Fruit fly (Drosophila melanogaster) whole organism, embryonic: Measurements from ENCODE around the gene CG13114.

Experiments
- Atf-2 ChIP-seq: fragments of 200-800 bp; sonication (Bioruptor generic); optimal IDR thresholded peaks from 2 replicates; lab custom pipeline; 2016; ENCODE audit warnings: missing biosample characterization, missing genetic modification characterization
- CG10543 ChIP-seq: fragments of 200-800 bp; sonication (Bioruptor generic); optimal IDR thresholded peaks from 3 replicates; lab custom pipeline; 2017; ENCODE audit warnings: missing biosample characterization, mild to moderate bottlenecking, missing genetic modification characterization, moderate library complexity
- CG10654 ChIP-seq: fragments of 200-800 bp; sonication (Bioruptor generic); optimal IDR thresholded peaks from 2 replicates; lab custom pipeline; 2016; ENCODE audit warnings: missing biosample characterization, missing genetic modification characterization
- CG13123 ChIP-seq: fragments of 200-800 bp; sonication (Bioruptor generic); optimal IDR thresholded peaks from 2 replicates; lab custom pipeline; 2016; ENCODE audit warnings: missing biosample characterization, missing genetic modification characterization
- CG14860 ChIP-seq: fragments of 200-800 bp; sonication (Bioruptor generic); IDR thresholded peaks from 3 replicates; pipeline ENCODE4 v1.3.6; 2022; ENCODE audit warnings: missing biosample characterization, missing genetic modification characterization; ENCODE audit not compliant: partially characterized antibody
- CG17361 ChIP-seq: fragments of 200-800 bp; sonication (Bioruptor generic); IDR thresholded peaks from 3 replicates; pipeline ENCODE4 v1.3.6; 2022; ENCODE audit warnings: missing biosample characterization, missing genetic modification characterization
- CG18011 ChIP-seq: fragments of 200-800 bp; sonication (Bioruptor generic); optimal IDR thresholded peaks from 2 replicates; lab custom pipeline; 2017; ENCODE audit warnings: missing biosample characterization, missing genetic modification characterization, mild to moderate bottlenecking, moderate library complexity, missing genotype
- CG2116 ChIP-seq: fragments of 200-800 bp; sonication (Bioruptor generic); optimal IDR thresholded peaks from 3 replicates; lab custom pipeline; 2018; ENCODE audit warnings: missing biosample characterization, mild to moderate bottlenecking, missing genetic modification characterization
- CG31441 ChIP-seq: fragments of 200-800 bp; sonication (Bioruptor generic); IDR thresholded peaks from 2 replicates; pipeline ENCODE4 v1.3.6; 2022; ENCODE audit warnings: missing biosample characterization, missing genetic modification characterization
- CG42726 ChIP-seq: fragments of 200-800 bp; sonication (Bioruptor generic); IDR thresholded peaks from 2 replicates; pipeline ENCODE4 v1.3.6; 2022; ENCODE audit warnings: missing biosample characterization, missing genetic modification characterization; ENCODE audit not compliant: partially characterized antibody
- CG4404 ChIP-seq: fragments of 200-800 bp; sonication (Bioruptor generic); IDR thresholded peaks from 2 replicates; pipeline ENCODE4 v1.3.6; 2022; ENCODE audit warnings: missing biosample characterization, missing genetic modification characterization
- CG8281 ChIP-seq: fragments of 200-800 bp; sonication (Bioruptor generic); optimal IDR thresholded peaks from 2 replicates; lab custom pipeline; 2018; ENCODE audit warnings: missing biosample characterization, mild to moderate bottlenecking, missing genetic modification characterization, moderate library complexity
- CG8765 ChIP-seq: fragments of 200-800 bp; sonication (Bioruptor generic); IDR thresholded peaks from 2 replicates; pipeline ENCODE4 v1.3.6; 2022; ENCODE audit warnings: missing biosample characterization, missing genetic modification characterization
- CG8944 ChIP-seq: fragments of 200-800 bp; sonication (Bioruptor generic); optimal IDR thresholded peaks from 3 replicates; lab custom pipeline; 2016; ENCODE audit warnings: missing biosample characterization, missing genetic modification characterization
- CG9609 ChIP-seq: fragments of 200-800 bp; sonication (Bioruptor generic); optimal IDR thresholded peaks from 3 replicates; lab custom pipeline; 2016; ENCODE audit warnings: missing biosample characterization, missing genetic modification characterization
- Deaf1 ChIP-seq: fragments of 200-800 bp; optimal IDR thresholded peaks from 3 replicates; lab custom pipeline; 2019; ENCODE audit warnings: missing biosample characterization, mild to moderate bottlenecking, missing genetic modification characterization, moderate library complexity
- Dek ChIP-seq: fragments of 200-800 bp; sonication (Bioruptor generic); optimal IDR thresholded peaks from 3 replicates; lab custom pipeline; 2019; ENCODE audit warnings: missing biosample characterization, mild to moderate bottlenecking, missing genetic modification characterization, moderate library complexity
- ERR ChIP-seq: fragments of 200-800 bp; sonication (Bioruptor generic); optimal IDR thresholded peaks from 2 replicates; lab custom pipeline; 2016; ENCODE audit warnings: missing biosample characterization, missing genetic modification characterization
- Ets65A ChIP-seq: fragments of 200-800 bp; sonication (Bioruptor generic); peaks from one replicate; lab custom pipeline; 2016; ENCODE audit warnings: missing biosample characterization, missing genetic modification characterization
- H2.0 ChIP-seq: fragments of 200-800 bp; sonication (Bioruptor generic); IDR thresholded peaks from 2 replicates; pipeline ENCODE4 v1.3.6; 2022; ENCODE audit warnings: missing biosample characterization, missing genetic modification characterization
- Hand ChIP-seq: fragments of 200-800 bp; sonication (Bioruptor generic); optimal IDR thresholded peaks from 2 replicates; lab custom pipeline; 2017; ENCODE audit warnings: mild to moderate bottlenecking, missing biosample characterization, missing genetic modification reagents, missing genetic modification characterization
- Hey ChIP-seq: fragments of 200-800 bp; sonication (Bioruptor generic); optimal IDR thresholded peaks from 3 replicates; lab custom pipeline; 2018; ENCODE audit warnings: missing biosample characterization, mild to moderate bottlenecking, missing genetic modification characterization
- NK7.1 ChIP-seq: fragments of 200-800 bp; sonication (Bioruptor generic); optimal IDR thresholded peaks from 3 replicates; lab custom pipeline; 2016; ENCODE audit warnings: missing biosample characterization, missing genetic modification characterization
- Nf-YB ChIP-seq: fragments of 200-800 bp; sonication (Bioruptor generic); optimal IDR thresholded peaks from 3 replicates; lab custom pipeline; 2019; ENCODE audit warnings: missing biosample characterization, mild to moderate bottlenecking, missing genetic modification characterization, moderate library complexity
- Six4 ChIP-seq: fragments of 200-800 bp; sonication (Bioruptor generic); optimal IDR thresholded peaks from 2 replicates; lab custom pipeline; 2016; ENCODE audit warnings: missing biosample characterization, missing genetic modification characterization
- Spps ChIP-seq: fragments of 200-800 bp; sonication (Bioruptor generic); optimal IDR thresholded peaks from 2 replicates; lab custom pipeline; 2018; ENCODE audit warnings: missing biosample characterization, mild to moderate bottlenecking, missing genetic modification characterization
- Sry-δ ChIP-seq: fragments of 200-800 bp; sonication (Bioruptor generic); optimal IDR thresholded peaks from 2 replicates; lab custom pipeline; 2016; ENCODE audit warnings: missing biosample characterization, missing genetic modification characterization
- Usf ChIP-seq: fragments of 200-800 bp; sonication (Bioruptor generic); optimal IDR thresholded peaks from 2 replicates; lab custom pipeline; 2017; ENCODE audit warnings: missing genotype, missing biosample characterization, missing genetic modification characterization
- Xbp1 ChIP-seq: fragments of 200-800 bp; sonication (Bioruptor generic); optimal IDR thresholded peaks from 3 replicates; lab custom pipeline; 2016; ENCODE audit warnings: missing biosample characterization, mild to moderate bottlenecking, missing genetic modification characterization
- abd-A ChIP-seq: fragments of 200-800 bp; sonication (Bioruptor generic); optimal IDR thresholded peaks from 3 replicates; lab custom pipeline; 2019; ENCODE audit warnings: missing biosample characterization, mild to moderate bottlenecking, missing genetic modification characterization, moderate library complexity
- ac ChIP-seq: fragments of 200-800 bp; sonication (Bioruptor generic); optimal IDR thresholded peaks from 3 replicates; lab custom pipeline; 2017; ENCODE audit warnings: missing biosample characterization, mild to moderate bottlenecking, missing genetic modification characterization
- ap ChIP-seq: fragments of 200-800 bp; sonication (Bioruptor generic); IDR thresholded peaks from 2 replicates; pipeline ENCODE4 v1.3.6; 2022; ENCODE audit warnings: missing biosample characterization, missing genetic modification characterization
- cato ChIP-seq: fragments of 200-800 bp; sonication (Bioruptor generic); optimal IDR thresholded peaks from 2 replicates; lab custom pipeline; 2016; ENCODE audit warnings: missing biosample characterization, missing genetic modification characterization, borderline replicate concordance
- dan ChIP-seq: fragments of 200-800 bp; sonication (Bioruptor generic); IDR thresholded peaks from 2 replicates; pipeline ENCODE4 v1.3.6; 2022; ENCODE audit warnings: missing biosample characterization, missing genetic modification characterization
- danr ChIP-seq: fragments of 200-800 bp; sonication (Bioruptor generic); IDR thresholded peaks from 2 replicates; pipeline ENCODE4 v1.3.6; 2022; ENCODE audit warnings: missing biosample characterization, missing genetic modification characterization
- dati ChIP-seq: fragments of 200-800 bp; sonication (Bioruptor generic); IDR thresholded peaks from 2 replicates; pipeline ENCODE4 v1.3.6; 2022; ENCODE audit warnings: missing biosample characterization, missing genetic modification characterization
- gfzf ChIP-seq: fragments of 200-800 bp; sonication (Bioruptor generic); optimal IDR thresholded peaks from 2 replicates; lab custom pipeline; 2016; ENCODE audit warnings: missing biosample characterization, mild to moderate bottlenecking, missing genetic modification characterization, moderate library complexity
- gsb-n ChIP-seq: fragments of 200-800 bp; sonication (Bioruptor generic); optimal IDR thresholded peaks from 3 replicates; lab custom pipeline; 2018; ENCODE audit warnings: missing biosample characterization, mild to moderate bottlenecking, missing genetic modification characterization
- ham ChIP-seq: fragments of 200-800 bp; sonication (Bioruptor generic); IDR thresholded peaks from 2 replicates; pipeline ENCODE4 v1.3.6; 2022; ENCODE audit warnings: missing biosample characterization, missing genetic modification characterization
- hb ChIP-seq: fragments of 200-800 bp; sonication (Bioruptor generic); IDR thresholded peaks from 3 replicates; pipeline ENCODE4 v1.3.6; 2022; ENCODE audit warnings: missing biosample characterization, missing genetic modification characterization; ENCODE audit not compliant: partially characterized antibody
- insv ChIP-seq, 2 experiments: fragments of 200-800 bp; sonication (Bioruptor generic); optimal IDR thresholded peaks; 3 replicates each; lab custom pipeline; 2016 to 2018; ENCODE audit warnings: missing biosample characterization in 2 of 2, missing genetic modification characterization in 2 of 2
- jumu ChIP-seq: fragments of 200-800 bp; sonication (Bioruptor generic); optimal IDR thresholded peaks from 3 replicates; lab custom pipeline; 2016; ENCODE audit warnings: missing biosample characterization, missing genetic modification characterization
- knrl ChIP-seq: fragments of 200-800 bp; sonication (Bioruptor generic); IDR thresholded peaks from 3 replicates; pipeline ENCODE4 v1.3.6; 2022; ENCODE audit warnings: missing biosample characterization, missing genetic modification characterization; ENCODE audit not compliant: partially characterized antibody
- lab ChIP-seq: fragments of 200-800 bp; sonication (Bioruptor generic); optimal IDR thresholded peaks from 3 replicates; lab custom pipeline; 2017; ENCODE audit warnings: missing biosample characterization, missing genetic modification characterization, mild to moderate bottlenecking, moderate library complexity, missing genetic modification reagents
- nerfin-1 ChIP-seq: fragments of 200-800 bp; sonication (Bioruptor generic); optimal IDR thresholded peaks from 3 replicates; lab custom pipeline; 2019; ENCODE audit warnings: missing biosample characterization, mild to moderate bottlenecking, missing genetic modification characterization, moderate library complexity
- pb ChIP-seq: fragments of 200-800 bp; sonication (Bioruptor generic); optimal IDR thresholded peaks from 3 replicates; lab custom pipeline; 2016; ENCODE audit warnings: missing biosample characterization, missing genetic modification characterization
- sens-2 ChIP-seq: fragments of 200-800 bp; sonication (Bioruptor generic); IDR thresholded peaks from 2 replicates; pipeline ENCODE4 v1.3.6; 2022; ENCODE audit warnings: missing biosample characterization, missing genetic modification characterization
- sna ChIP-seq: fragments of 200-800 bp; sonication (Bioruptor generic); IDR thresholded peaks from 2 replicates; pipeline ENCODE4 v1.3.6; 2022; ENCODE audit warnings: missing biosample characterization, missing genetic modification characterization; ENCODE audit not compliant: partially characterized antibody
- ssp ChIP-seq: fragments of 200-800 bp; sonication (Bioruptor generic); IDR thresholded peaks from 2 replicates; pipeline ENCODE4 v1.3.6; 2022; ENCODE audit warnings: missing biosample characterization, missing genetic modification characterization
- tup ChIP-seq: fragments of 200-800 bp; sonication (Bioruptor generic); optimal IDR thresholded peaks from 2 replicates; lab custom pipeline; 2016; ENCODE audit warnings: missing biosample characterization, mild to moderate bottlenecking, missing genetic modification characterization, moderate library complexity

The CG13114 gene

DNA sequence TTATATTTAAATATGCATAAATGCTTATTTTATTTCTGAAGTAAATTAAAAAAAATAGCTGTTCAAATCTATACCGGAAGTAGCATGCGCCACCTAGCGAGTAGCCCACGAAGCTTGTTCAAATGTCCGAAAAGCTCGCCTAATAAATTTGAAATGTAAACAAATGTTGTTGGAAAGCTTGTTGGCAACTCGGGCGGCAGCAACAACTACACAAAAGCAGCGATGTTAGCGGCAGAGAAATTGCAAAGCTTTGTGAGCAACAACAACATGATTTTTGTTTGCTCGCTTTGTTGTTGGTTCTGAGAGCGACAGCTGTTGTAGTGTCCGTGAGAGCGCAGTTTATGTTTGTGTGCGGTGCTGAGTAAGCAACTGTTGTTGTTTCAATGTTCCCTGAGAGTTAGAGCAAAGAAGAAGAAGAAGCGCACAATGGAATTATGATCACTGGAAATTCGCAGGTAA is 21.8 kb downstream of the CG13114 start (continued):
- TF ChIP-seq Deaf1 (tag; lab: Kevin White, UChicago): peak; percentile 63
- no peak for TF ChIP-seq CG42726 (GFP tag; lab: Robert Waterston, UW)
- TF ChIP-seq ERR (GFP tag; lab: Kevin White, UChicago): peak; percentile 80
- peak; percentile 75; the same call in 1 of the 2 replicates for TF ChIP-seq danr (GFP tag; lab: Robert Waterston, UW)
- no peak for TF ChIP-seq knrl (GFP tag; lab: Robert Waterston, UW)
- no peak; the same call in 1 of the 2 replicates for TF ChIP-seq CG8765 (GFP tag; lab: Robert Waterston, UW)
- peak; percentile 75 for TF ChIP-seq ssp (GFP tag; lab: Robert Waterston, UW)
- peak; percentile 94 for TF ChIP-seq CG13123 (GFP tag; lab: Kevin White, UChicago)
- TF ChIP-seq sens-2 (GFP tag; lab: Robert Waterston, UW): peak; percentile 98
- TF ChIP-seq CG4404 (GFP tag; lab: Robert Waterston, UW): no peak
- TF ChIP-seq jumu (GFP tag; lab: Kevin White, UChicago): peak; percentile 64
- TF ChIP-seq Xbp1: peak; percentile 96
- no peak for TF ChIP-seq CG14860 (GFP tag; lab: Robert Waterston, UW)
- TF ChIP-seq CG8944: peak; percentile 64
- peak; percentile 91 for TF ChIP-seq CG8281
- peak; percentile 86 for TF ChIP-seq cato (GFP tag; lab: Kevin White, UChicago)
- TF ChIP-seq pb (GFP tag; lab: Kevin White, UChicago): peak; percentile 96
- peak; percentile 93 for TF ChIP-seq H2.0 (GFP tag; lab: Robert Waterston, UW)
- TF ChIP-seq dati (GFP tag; lab: Robert Waterston, UW): peak; percentile 91
- no peak; the same call in 1 of the 2 replicates for TF ChIP-seq sna
- no peak for TF ChIP-seq hb
- TF ChIP-seq gsb-n (tag; lab: Kevin White, UChicago): peak; percentile 97
- peak; percentile 82 for TF ChIP-seq Atf-2
- TF ChIP-seq ham (GFP tag; lab: Robert Waterston, UW): peak; percentile 89; the same call in 1 of the 2 replicates
- TF ChIP-seq ap (GFP tag; lab: Robert Waterston, UW): peak; percentile 94
- TF ChIP-seq Hand (GFP tag; lab: Kevin White, UChicago): peak; percentile 98
- TF ChIP-seq Nf-YB (GFP tag; lab: Kevin White, UChicago): peak; percentile 87
- TF ChIP-seq Sry-δ (GFP tag; lab: Kevin White, UChicago): peak; percentile 62
- peak; percentile 94 for TF ChIP-seq CG2116
- no peak for TF ChIP-seq dan (GFP tag; lab: Robert Waterston, UW)
- peak; percentile 97 for TF ChIP-seq Dek (tag; lab: Kevin White, UChicago)
- peak; percentile 99 for TF ChIP-seq CG10543
- peak; percentile 99 for TF ChIP-seq Ets65A (GFP tag; lab: Kevin White, UChicago)
- peak; percentile 0 for TF ChIP-seq gfzf (GFP tag; lab: Kevin White, UChicago)
- peak; percentile 61 for TF ChIP-seq Usf (GFP tag; lab: Kevin White, UChicago)
- TF ChIP-seq Hey: peak; percentile 97
- TF ChIP-seq CG31441 (GFP tag; lab: Robert Waterston, UW): peak; percentile 96
- peak; percentile 96 for TF ChIP-seq CG10654 (GFP tag; lab: Kevin White, UChicago)
- peak; percentile 93 for TF ChIP-seq CG17361 (GFP tag; lab: Robert Waterston, UW)
- peak; percentile 92 for TF ChIP-seq CG18011 (GFP tag; lab: Kevin White, UChicago)
- peak; percentile 100 for TF ChIP-seq lab (GFP tag; lab: Kevin White, UChicago)
- peak; percentile 95 for TF ChIP-seq Six4 (GFP tag; lab: Kevin White, UChicago)
- peak; percentile 95 for TF ChIP-seq nerfin-1 (tag; lab: Kevin White, UChicago)
- peak; percentile 7 to 87 for TF ChIP-seq insv (GFP tag; optimal IDR thresholded peaks at IDR 0.05; lab: Kevin White, UChicago)
- TF ChIP-seq CG9609 (GFP tag; lab: Kevin White, UChicago): peak; percentile 88
- peak; percentile 94 for TF ChIP-seq tup (GFP tag; lab: Kevin White, UChicago)
- TF ChIP-seq Spps (tag; lab: Kevin White, UChicago): peak; percentile 91
- TF ChIP-seq ac (GFP tag; lab: Kevin White, UChicago): peak; percentile 89
- TF ChIP-seq NK7.1 (GFP tag; lab: Kevin White, UChicago): peak; percentile 96
- peak; percentile 98 for TF ChIP-seq abd-A (tag; lab: Kevin White, UChicago)
